Worm (Caenorhabditis elegans) whole organism, L1 larva: ENCODE results near the gene rin-1.

Experiments used
- blmp-1 ChIP-seq: fragments of 150-350 bp; optimal IDR thresholded peaks from 2 replicates; lab custom pipeline; 2014; ENCODE audit warnings: missing biosample characterization, missing genetic modification characterization
- pqm-1 ChIP-seq: sonication (generic microtip); optimal IDR thresholded peaks from 3 replicates; lab custom pipeline; 2017; ENCODE audit warnings: missing biosample characterization, missing genetic modification characterization
- xbp-1 ChIP-seq: sonication (generic microtip); optimal IDR thresholded peaks from 2 replicates; lab custom pipeline; 2016; ENCODE audit warnings: missing genetic modification characterization, missing compliant biosample characterization

- TF ChIP-seq blmp-1 (tag; lab: Kevin White, UChicago) (no peak), xbp-1 (no peak), pqm-1 (no peak)
These were observed 17.4 kb upstream of the rin-1 start for ce11 chrV:14832789-14833187.
